Worm (Caenorhabditis elegans): ENCODE data around the gene Y41E3.18.

The Y41E3.18 gene

DNA sequence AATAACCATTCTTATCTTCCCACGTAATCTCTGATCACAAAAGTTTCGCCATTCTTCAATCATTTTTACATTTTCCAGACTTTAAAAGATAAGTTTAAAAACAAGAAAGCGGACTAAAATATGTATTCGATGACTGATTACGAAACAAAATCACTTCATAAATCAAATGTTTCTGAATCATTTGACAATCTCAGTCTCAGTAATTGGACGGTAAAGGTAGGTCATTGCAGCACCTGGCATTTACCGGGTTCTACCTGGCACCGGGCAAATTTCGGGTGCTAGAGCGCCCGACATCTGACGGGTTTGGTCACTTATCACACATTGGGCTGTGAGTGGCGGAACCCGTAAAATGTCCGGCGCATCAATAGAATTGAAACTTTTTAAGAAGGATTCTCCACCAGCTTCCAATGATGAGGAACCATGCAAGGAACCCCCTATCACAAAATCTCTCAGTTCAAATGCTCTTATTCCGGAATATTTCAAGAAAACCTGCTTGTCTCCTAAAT, 9.4 kb downstream of the Y41E3.18 start, which contains the start of gene Y41E3.19:
Gene Y41E3.19 (plus strand): TSS at position 51 of the 506 bp plus-strand sequence.
- no peak for TF ChIP-seq zim-3 (tag; optimal IDR thresholded peaks at IDR 0.05)
- no peak for TF ChIP-seq gei-17 (GFP tag; optimal IDR thresholded peaks at IDR 0.05)
- TF ChIP-seq nfya-2 (GFP tag; IDR thresholded peaks at IDR 0.05), result no peak
- TF ChIP-seq snpc-4 (GFP tag; optimal IDR thresholded peaks at IDR 0.05), result peak; percentile 36
- TF ChIP-seq snpc-4 (tag; optimal IDR thresholded peaks at IDR 0.05), result peak in 3 of 4 experiments; percentile 28 to 92 (median 30)
- no peak for TF ChIP-seq ets-4 (GFP tag; optimal IDR thresholded peaks at IDR 0.05)
- TF ChIP-seq F49E8.2 (tag; optimal IDR thresholded peaks at IDR 0.05; ENCODE audit: insufficient read depth), result no peak
- TF ChIP-seq ZK185.1 (tag; optimal IDR thresholded peaks at IDR 0.05; ENCODE audit: poor library complexity, severe bottlenecking), result no peak
- TF ChIP-seq dpl-1 (GFP tag; optimal IDR thresholded peaks at IDR 0.05), result no peak
- TF ChIP-seq xnd-1 (tag; optimal IDR thresholded peaks at IDR 0.05), result no peak
- TF ChIP-seq snpc-3.4 (tag; optimal IDR thresholded peaks at IDR 0.05), result peak; percentile 33
- no peak for TF ChIP-seq F57C9.4 (tag; optimal IDR thresholded peaks at IDR 0.05)
- peak; percentile 47 for TF ChIP-seq snpc-1.1 (tag; optimal IDR thresholded peaks at IDR 0.05; ENCODE audit: insufficient read depth)
- no peak for TF ChIP-seq lin-26 (GFP tag; IDR thresholded peaks at IDR 0.05)

DNA sequence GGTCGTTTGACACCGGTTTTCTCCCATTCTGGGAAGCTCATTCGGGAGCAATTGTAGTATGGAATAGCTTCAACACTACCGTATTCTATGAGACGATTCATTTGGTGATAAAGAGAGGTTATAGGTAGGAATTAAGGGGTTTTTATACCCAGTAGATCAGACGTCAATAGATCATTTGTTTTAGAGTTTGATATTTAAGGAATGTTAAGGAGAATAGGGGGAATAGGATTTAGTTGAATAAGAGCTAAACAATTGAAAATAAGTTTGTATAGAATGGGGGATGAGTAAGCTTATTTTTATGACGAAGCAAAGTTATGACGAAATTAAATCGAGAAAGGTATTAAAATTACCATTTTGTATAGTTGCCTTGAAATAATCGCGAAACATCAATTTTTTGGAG, 12.3 kb downstream of the Y41E3.18 start, which contains the start of gene srt-47:
Gene srt-47 (minus strand): TSS at position 101 of the 400 bp plus-strand sequence.
- no peak for TF ChIP-seq efl-1 (GFP tag; optimal IDR thresholded peaks at IDR 0.05)
- no peak for TF ChIP-seq somi-1 (GFP tag; optimal IDR thresholded peaks at IDR 0.05)
- no peak for TF ChIP-seq snpc-4 (GFP tag; optimal IDR thresholded peaks at IDR 0.05)
- no peak for TF ChIP-seq snpc-4 (tag; optimal IDR thresholded peaks at IDR 0.05)

DNA sequence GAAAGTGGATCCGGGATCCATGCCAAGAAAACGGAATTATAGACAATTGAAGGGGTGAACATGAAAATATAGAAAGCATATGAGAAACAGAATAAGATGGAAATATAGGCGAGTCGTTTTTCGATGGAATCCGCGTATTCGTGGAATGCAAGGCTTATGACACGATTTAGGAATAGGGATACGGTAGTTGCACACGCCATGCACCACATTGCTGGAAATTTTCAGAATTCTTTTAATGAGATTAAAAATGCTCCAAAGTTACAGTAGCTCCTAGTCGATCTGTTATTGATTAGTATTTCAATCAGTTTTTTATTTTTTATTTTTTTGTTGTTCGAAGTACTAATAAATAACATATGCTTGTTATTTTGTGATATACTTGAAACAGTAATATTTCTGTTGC, 14.5 kb downstream of the Y41E3.18 start:
- TF ChIP-seq ztf-6 (GFP tag; IDR thresholded peaks at IDR 0.05) (no peak), cebp-2 (GFP tag; IDR thresholded peaks at IDR 0.05) (0 out of 2 replicates have a peak, but pooled peaks have one; percentile 61)

DNA sequence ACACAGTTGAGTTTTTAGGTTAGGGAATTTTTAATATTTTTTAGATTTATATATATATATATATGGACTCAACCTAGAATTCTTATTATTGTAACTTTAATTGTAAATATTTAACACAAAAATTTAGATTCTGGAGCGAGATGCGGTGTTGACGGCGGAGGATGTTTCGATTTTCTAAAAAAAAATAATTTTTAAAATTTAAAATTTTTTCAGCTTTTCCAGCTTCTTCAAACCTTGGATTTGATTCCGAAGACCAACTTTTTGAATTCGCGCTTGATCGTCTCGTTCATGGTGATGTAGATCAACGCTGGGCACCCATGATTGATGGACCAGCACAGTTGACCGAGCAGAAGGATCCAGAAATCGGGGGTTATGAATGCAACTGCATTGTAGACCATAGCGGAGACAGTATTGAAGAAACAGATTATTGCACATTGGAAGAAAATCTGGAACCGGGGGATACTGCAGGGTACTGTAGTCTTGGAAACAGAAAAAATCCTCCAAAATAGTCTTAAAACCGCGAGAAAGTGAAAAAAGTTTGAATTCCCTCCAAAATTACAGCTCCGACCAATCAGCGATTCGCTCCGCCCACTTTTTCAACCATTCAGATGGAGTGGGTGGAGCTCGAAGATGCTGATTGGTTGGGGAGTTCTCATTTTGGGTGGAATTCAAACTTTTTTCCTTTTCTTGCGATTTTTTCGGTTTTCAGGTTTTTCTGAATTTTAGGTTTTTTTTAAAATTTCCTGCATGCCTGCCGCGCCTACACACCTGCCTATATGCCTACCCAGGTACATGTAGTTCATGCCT, 16.1 kb downstream of the Y41E3.18 start:
- TF ChIP-seq ztf-3 (GFP tag; optimal IDR thresholded peaks at IDR 0.05), result no peak
- peak; percentile 49 for TF ChIP-seq Y53G8AR.9 (GFP tag; conservative IDR thresholded peaks at IDR 0.05)
- TF ChIP-seq him-1 (tag; optimal IDR thresholded peaks at IDR 0.05), result no peak
- TF ChIP-seq ztf-25 (GFP tag; IDR thresholded peaks at IDR 0.05), result peak; percentile 60; the same call in 1 of the 2 replicates
- TF ChIP-seq F22D6.2 (tag; optimal IDR thresholded peaks at IDR 0.05), result no peak
- TF ChIP-seq xnd-1 (tag; optimal IDR thresholded peaks at IDR 0.05), result no peak
- TF ChIP-seq hrde-1 (tag; optimal IDR thresholded peaks at IDR 0.05; ENCODE audit: borderline replicate concordance), result peak; percentile 45
- TF ChIP-seq athp-1 (tag; optimal IDR thresholded peaks at IDR 0.05), result peak; percentile 14
- TF ChIP-seq mxl-1 (tag; optimal IDR thresholded peaks at IDR 0.05), result no peak
- TF ChIP-seq lin-26 (GFP tag; IDR thresholded peaks at IDR 0.05), result no peak
- TF ChIP-seq F10E7.11 (tag; optimal IDR thresholded peaks at IDR 0.05), result no peak
- peak; percentile 48 for TF ChIP-seq zim-3 (tag; optimal IDR thresholded peaks at IDR 0.05)
- no peak for TF ChIP-seq somi-1 (GFP tag; optimal IDR thresholded peaks at IDR 0.05)
- no peak for TF ChIP-seq fkh-3 (tag; optimal IDR thresholded peaks at IDR 0.05)
- TF ChIP-seq sptf-2 (GFP tag; optimal IDR thresholded peaks at IDR 0.05), result no peak
- no peak for TF ChIP-seq snpc-1.3 (tag; optimal IDR thresholded peaks at IDR 0.05; ENCODE audit: insufficient read depth)
- no peak for TF ChIP-seq pha-4 (tag; optimal IDR thresholded peaks at IDR 0.05)
- TF ChIP-seq snpc-1.1 (tag; optimal IDR thresholded peaks at IDR 0.05; ENCODE audit: insufficient read depth), result no peak
- TF ChIP-seq tlf-1 (GFP tag; optimal IDR thresholded peaks at IDR 0.05), result no peak
- no peak for TF ChIP-seq mel-28 (tag; optimal IDR thresholded peaks at IDR 0.05; ENCODE audit: borderline replicate concordance)
- no peak for TF ChIP-seq madf-8 (GFP tag; conservative IDR thresholded peaks at IDR 0.05)
- TF ChIP-seq ceh-100 (GFP tag; IDR thresholded peaks at IDR 0.05), result no peak
- TF ChIP-seq Y67H2A.10 (GFP tag; conservative IDR thresholded peaks at IDR 0.05), result no peak
- no peak for TF ChIP-seq unc-130 (GFP tag; optimal IDR thresholded peaks at IDR 0.05)
- TF ChIP-seq die-1 (tag; optimal IDR thresholded peaks at IDR 0.05), result no peak
- no peak for TF ChIP-seq ama-1 (optimal IDR thresholded peaks at IDR 0.05)
- peak in 1 of 2 experiments; percentile 32 for TF ChIP-seq ama-1 (GFP tag; optimal IDR thresholded peaks at IDR 0.05)
- TF ChIP-seq nhr-179 (tag; optimal IDR thresholded peaks at IDR 0.05), result no peak

All from whole organism, young adult.